Fruit fly (Drosophila melanogaster): ENCODE data around the gene CG12795.

Gene CG12795

dm6 chr2L:3440322-3440721 lies 11.9 kb upstream of the CG12795 start:
- TF ChIP-seq toe (GFP tag; optimal IDR thresholded peaks at IDR 0.05), result no peak
- no peak for TF ChIP-seq CG14711 (tag; optimal IDR thresholded peaks at IDR 0.05)
- no peak for TF ChIP-seq tj (GFP tag; optimal IDR thresholded peaks at IDR 0.05)
- no peak for TF ChIP-seq kay (GFP tag; ENCODE audit: borderline replicate concordance)
- no peak for TF ChIP-seq cnc (optimal IDR thresholded peaks at IDR 0.05)
- no peak for TF ChIP-seq bab1 (GFP tag; optimal IDR thresholded peaks at IDR 0.05)
- no peak for TF ChIP-seq pad (GFP tag; optimal IDR thresholded peaks at IDR 0.05)
- no peak for TF ChIP-seq CG7045 (GFP tag; optimal IDR thresholded peaks at IDR 0.05)
- TF ChIP-seq Hr96 (GFP tag; optimal IDR thresholded peaks at IDR 0.05), result no peak
- no peak for TF ChIP-seq CG11617 (GFP tag; optimal IDR thresholded peaks at IDR 0.05)
- no peak for TF ChIP-seq cic (GFP tag; optimal IDR thresholded peaks at IDR 0.05)
- no peak for TF ChIP-seq CG12768 (GFP tag; optimal IDR thresholded peaks at IDR 0.05)
- TF ChIP-seq CG33017 (tag; optimal IDR thresholded peaks at IDR 0.05), result no peak
- TF ChIP-seq ovo (GFP tag; optimal IDR thresholded peaks at IDR 0.05), result no peak
- no peak for TF ChIP-seq CG7101 (tag; optimal IDR thresholded peaks at IDR 0.05)
- no peak for TF ChIP-seq Clk (GFP tag; optimal IDR thresholded peaks at IDR 0.05)

dm6 chr2L:3441158-3441557 lies 11.1 kb upstream of the CG12795 start:
- no peak for TF ChIP-seq tj (GFP tag; optimal IDR thresholded peaks at IDR 0.05)
- no peak for TF ChIP-seq toe (GFP tag; optimal IDR thresholded peaks at IDR 0.05)
- no peak for TF ChIP-seq CG7101 (tag; optimal IDR thresholded peaks at IDR 0.05)
- no peak for TF ChIP-seq CG5204 (GFP tag; optimal IDR thresholded peaks at IDR 0.05)
- TF ChIP-seq CG7045 (GFP tag; optimal IDR thresholded peaks at IDR 0.05), result no peak
- no peak for TF ChIP-seq pad (GFP tag; optimal IDR thresholded peaks at IDR 0.05)
- TF ChIP-seq CG33017 (tag; optimal IDR thresholded peaks at IDR 0.05), result no peak
- no peak for TF ChIP-seq cnc (optimal IDR thresholded peaks at IDR 0.05)
- TF ChIP-seq CG14711 (tag; optimal IDR thresholded peaks at IDR 0.05), result no peak
- TF ChIP-seq ovo (GFP tag; optimal IDR thresholded peaks at IDR 0.05), result no peak

dm6 chr2L:3441673-3442072 lies 10.6 kb upstream of the CG12795 start:
- TF ChIP-seq CG5204 (GFP tag; optimal IDR thresholded peaks at IDR 0.05) (no peak), CG11617 (GFP tag; optimal IDR thresholded peaks at IDR 0.05) (no peak), Crg-1 (GFP tag; optimal IDR thresholded peaks at IDR 0.05) (no peak), CG14711 (tag; optimal IDR thresholded peaks at IDR 0.05) (no peak), cic (GFP tag; optimal IDR thresholded peaks at IDR 0.05) (no peak)

dm6 chr2L:3444789-3445188 lies 7.5 kb upstream of the CG12795 start:
- TF ChIP-seq CG12768 (GFP tag; optimal IDR thresholded peaks at IDR 0.05), result no peak
- TF ChIP-seq kay (GFP tag; ENCODE audit: borderline replicate concordance), result no peak
- TF ChIP-seq tj (GFP tag; optimal IDR thresholded peaks at IDR 0.05), result no peak
- no peak for TF ChIP-seq cic (GFP tag; optimal IDR thresholded peaks at IDR 0.05)
- TF ChIP-seq Hr96 (GFP tag; optimal IDR thresholded peaks at IDR 0.05), result no peak
- no peak for TF ChIP-seq ovo (GFP tag; optimal IDR thresholded peaks at IDR 0.05)
- TF ChIP-seq bab1 (GFP tag; optimal IDR thresholded peaks at IDR 0.05), result no peak
- TF ChIP-seq pad (GFP tag; optimal IDR thresholded peaks at IDR 0.05), result no peak
- TF ChIP-seq CG7045 (GFP tag; optimal IDR thresholded peaks at IDR 0.05), result no peak
- TF ChIP-seq CG7101 (tag; optimal IDR thresholded peaks at IDR 0.05), result no peak
- TF ChIP-seq Mnt (GFP tag; optimal IDR thresholded peaks at IDR 0.05), result no peak
- TF ChIP-seq CG33017 (tag; optimal IDR thresholded peaks at IDR 0.05), result no peak
- TF ChIP-seq CG5204 (GFP tag; optimal IDR thresholded peaks at IDR 0.05), result no peak
- no peak for TF ChIP-seq CG11617 (GFP tag; optimal IDR thresholded peaks at IDR 0.05)
- TF ChIP-seq toe (GFP tag; optimal IDR thresholded peaks at IDR 0.05), result no peak
- no peak for TF ChIP-seq cnc (optimal IDR thresholded peaks at IDR 0.05)
- TF ChIP-seq CG1620 (GFP tag; optimal IDR thresholded peaks at IDR 0.05), result no peak

DNA sequence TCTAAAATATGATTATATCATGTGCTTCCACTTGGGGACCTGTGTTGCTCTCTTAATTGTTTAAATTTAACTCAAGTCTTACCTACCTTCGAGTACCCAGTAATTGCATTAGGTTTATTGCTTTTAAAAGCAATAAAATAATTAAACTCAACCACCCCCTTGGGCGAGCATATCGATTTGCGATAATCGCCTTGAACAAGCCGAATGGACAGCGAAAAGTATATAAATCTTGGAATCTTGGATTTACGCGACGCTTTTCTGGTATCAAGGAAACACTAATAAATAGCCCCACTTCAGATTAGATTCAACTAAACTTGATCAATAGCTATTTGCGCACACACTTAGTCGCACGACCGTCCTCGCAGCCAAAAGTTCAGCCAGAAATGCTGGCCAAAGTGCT lies 6.6 kb upstream of the CG12795 start, which contains the start of gene CG2772:
Gene CG2772, plus strand, starts transcription at position 338 of the 400 bp plus-strand sequence.
- TF ChIP-seq kay (GFP tag; ENCODE audit: borderline replicate concordance) (peak; percentile 11), Crg-1 (GFP tag; optimal IDR thresholded peaks at IDR 0.05) (no peak)

- TF ChIP-seq CG33017 (tag; optimal IDR thresholded peaks at IDR 0.05) (no peak), bab1 (GFP tag; optimal IDR thresholded peaks at IDR 0.05) (peak; percentile 49), CG5204 (GFP tag; optimal IDR thresholded peaks at IDR 0.05) (no peak), CG1620 (GFP tag; optimal IDR thresholded peaks at IDR 0.05) (no peak), CG12768 (GFP tag; optimal IDR thresholded peaks at IDR 0.05) (no peak), tj (GFP tag; optimal IDR thresholded peaks at IDR 0.05) (no peak)
Observed at dm6 chr2L:3449555-3450320, 2.5 kb upstream of the CG12795 start, which contains the start of gene Snx1. Gene Snx1 (plus strand): TSS chr2L:3449683.

dm6 chr2L:3457007-3457406 lies 4.7 kb downstream of the CG12795 start, which contains the start of the genes Cog3 and Sec5:
Gene Cog3 (minus strand): TSS chr2L:3457064.
Gene Sec5 (plus strand): TSS chr2L:3457302.
- TF ChIP-seq CG5204 (GFP tag; optimal IDR thresholded peaks at IDR 0.05) (no peak), bab1 (GFP tag; optimal IDR thresholded peaks at IDR 0.05) (peak; percentile 43), Crg-1 (GFP tag; optimal IDR thresholded peaks at IDR 0.05) (peak; percentile 85), pad (GFP tag; optimal IDR thresholded peaks at IDR 0.05) (peak; percentile 77), ovo (GFP tag; optimal IDR thresholded peaks at IDR 0.05) (peak; percentile 48), cic (GFP tag; optimal IDR thresholded peaks at IDR 0.05) (peak; percentile 15), CG7045 (GFP tag; optimal IDR thresholded peaks at IDR 0.05) (peak; percentile 66), CG1620 (GFP tag; optimal IDR thresholded peaks at IDR 0.05) (peak; percentile 75), toe (GFP tag; optimal IDR thresholded peaks at IDR 0.05) (no peak), tj (GFP tag; optimal IDR thresholded peaks at IDR 0.05) (peak; percentile 54), CG33017 (tag; optimal IDR thresholded peaks at IDR 0.05) (peak; percentile 74), cnc (optimal IDR thresholded peaks at IDR 0.05) (no peak), Mnt (GFP tag; optimal IDR thresholded peaks at IDR 0.05) (peak; percentile 77), kay (GFP tag; ENCODE audit: borderline replicate concordance) (no peak), CG11617 (GFP tag; optimal IDR thresholded peaks at IDR 0.05) (peak; percentile 62), CG7101 (tag; optimal IDR thresholded peaks at IDR 0.05) (peak; percentile 84), Clk (GFP tag; optimal IDR thresholded peaks at IDR 0.05) (peak; percentile 70), CG14711 (tag; optimal IDR thresholded peaks at IDR 0.05) (peak; percentile 73), Hr96 (GFP tag; optimal IDR thresholded peaks at IDR 0.05) (no peak), CG12768 (GFP tag; optimal IDR thresholded peaks at IDR 0.05) (peak; percentile 83)
